Fruit fly (Drosophila melanogaster): ENCODE measurements around the gene CG12003.

Gene CG12003

DNA sequence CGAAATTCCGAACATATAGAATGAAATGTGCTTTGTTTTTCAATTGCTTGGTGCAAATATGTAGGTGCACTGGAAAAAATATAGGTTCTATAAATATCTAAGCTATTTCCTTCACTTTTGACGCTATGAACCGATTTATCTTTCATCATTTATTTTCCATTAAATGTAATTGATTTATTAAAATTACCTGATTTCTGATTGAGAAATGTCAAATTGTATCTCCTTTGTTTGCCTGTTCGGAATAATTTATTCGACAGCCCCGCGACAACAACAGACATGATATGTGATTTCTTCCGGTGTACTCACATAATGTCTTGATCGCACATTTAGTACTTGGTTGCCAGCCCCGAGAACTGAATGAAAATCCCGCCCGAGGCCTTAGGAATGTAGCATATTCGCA lies 44.4 kb downstream of the CG12003 start (continued):
- TF ChIP-seq CG16779 (GFP tag; IDR thresholded peaks at IDR 0.05) (no peak), CG3407 (GFP tag; optimal IDR thresholded peaks at IDR 0.05) (no peak), yki (optimal IDR thresholded peaks at IDR 0.05) (no peak), ssp (GFP tag; IDR thresholded peaks at IDR 0.05) (no peak), Taf1 (GFP tag; IDR thresholded peaks at IDR 0.05) (0 out of 2 replicates have a peak, but pooled peaks have one; percentile 10), CG32767 (GFP tag; IDR thresholded peaks at IDR 0.05) (no peak), CG7271 (tag; optimal IDR thresholded peaks at IDR 0.05) (no peak), bigmax (GFP tag; optimal IDR thresholded peaks at IDR 0.05) (no peak), caup (GFP tag; optimal IDR thresholded peaks at IDR 0.05; ENCODE audit: severe bottlenecking) (peak; percentile 36), kah (GFP tag; optimal IDR thresholded peaks at IDR 0.05) (no peak), CG13775 (GFP tag; optimal IDR thresholded peaks at IDR 0.05) (peak; percentile 46), CG7745 (tag; optimal IDR thresholded peaks at IDR 0.05) (no peak), CG2116 (GFP tag; optimal IDR thresholded peaks at IDR 0.05) (no peak), CG7786 (GFP tag; optimal IDR thresholded peaks at IDR 0.05) (peak; percentile 29), CG5180 (GFP tag; optimal IDR thresholded peaks at IDR 0.05) (no peak), ci (GFP tag; IDR thresholded peaks at IDR 0.05) (no peak), bcd (GFP tag; optimal IDR thresholded peaks at IDR 0.05) (peak; percentile 27), CG18262 (tag; optimal IDR thresholded peaks at IDR 0.05) (no peak), pnt (GFP tag; optimal IDR thresholded peaks at IDR 0.05) (no peak), Xbp1 (GFP tag; optimal IDR thresholded peaks at IDR 0.05) (peak; percentile 25), CG3065 (GFP tag; optimal IDR thresholded peaks at IDR 0.05) (no peak), sim (GFP tag; IDR thresholded peaks at IDR 0.05) (no peak), YL-1 (GFP tag; optimal IDR thresholded peaks at IDR 0.05) (no peak), slbo (GFP tag; IDR thresholded peaks at IDR 0.05) (peak; percentile 75), twi (tag; optimal IDR thresholded peaks at IDR 0.05) (no peak), aop (GFP tag; IDR thresholded peaks at IDR 0.05) (no peak), CG31365 (tag; optimal IDR thresholded peaks at IDR 0.05) (no peak), CG12155 (GFP tag; optimal IDR thresholded peaks at IDR 0.05) (peak; percentile 40), B-H1 (GFP tag; IDR thresholded peaks at IDR 0.05) (no peak), CG15269 (tag; optimal IDR thresholded peaks at IDR 0.05) (peak; percentile 53), B-H2 (GFP tag; optimal IDR thresholded peaks at IDR 0.05) (no peak), CG8924 (tag; optimal IDR thresholded peaks at IDR 0.05) (peak; percentile 32), CG2120 (GFP tag; optimal IDR thresholded peaks at IDR 0.05) (peak; percentile 75), fd3F (GFP tag; optimal IDR thresholded peaks at IDR 0.05) (peak; percentile 20), salm (tag; optimal IDR thresholded peaks at IDR 0.05) (no peak), CG11723 (GFP tag; optimal IDR thresholded peaks at IDR 0.05) (no peak), pita (GFP tag; optimal IDR thresholded peaks at IDR 0.05) (no peak), H15 (GFP tag; IDR thresholded peaks at IDR 0.05) (peak; percentile 43; the same call in 1 of the 3 replicates), cas (GFP tag; IDR thresholded peaks at IDR 0.05) (no peak), tll (GFP tag; optimal IDR thresholded peaks at IDR 0.05) (no peak), da (GFP tag; optimal IDR thresholded peaks at IDR 0.05) (no peak), CG3163 (GFP tag; optimal IDR thresholded peaks at IDR 0.05) (no peak), dati (GFP tag; IDR thresholded peaks at IDR 0.05) (no peak), CG17802 (tag; optimal IDR thresholded peaks at IDR 0.05) (no peak), CG12942 (GFP tag; optimal IDR thresholded peaks at IDR 0.05) (no peak), lab (GFP tag; optimal IDR thresholded peaks at IDR 0.05) (peak; percentile 36), Lpt (GFP tag; optimal IDR thresholded peaks at IDR 0.05) (no peak), CTCF (GFP tag; optimal IDR thresholded peaks at IDR 0.05) (no peak), CG5245 (GFP tag; optimal IDR thresholded peaks at IDR 0.05) (no peak), sens-2 (GFP tag; IDR thresholded peaks at IDR 0.05) (no peak), Nf-YA (GFP tag; IDR thresholded peaks at IDR 0.05) (no peak), Doc2 (GFP tag; IDR thresholded peaks at IDR 0.05) (no peak), dmrt99B (tag; optimal IDR thresholded peaks at IDR 0.05) (no peak)

Measured in whole organism, embryonic.